Fruit fly (Drosophila melanogaster) whole organism, embryonic: Measurements from ENCODE around the gene CG10226.

ENCODE experiments used
- Adf1 ChIP-seq: fragments of 200-800 bp; sonication (Bioruptor generic); IDR thresholded peaks from 2 replicates; pipeline ENCODE4 v1.3.6; 2022; ENCODE audit warnings: missing biosample characterization, missing genetic modification characterization
- Asciz ChIP-seq: fragments of 200-800 bp; sonication (Bioruptor generic); optimal IDR thresholded peaks from 2 replicates; lab custom pipeline; 2017; ENCODE audit warnings: missing biosample characterization, mild to moderate bottlenecking, missing genetic modification characterization, missing genetic modification reagents
- Atf3 ChIP-seq: fragments of 200-800 bp; sonication (Bioruptor generic); optimal IDR thresholded peaks from 3 replicates; lab custom pipeline; 2016; ENCODE audit warnings: missing biosample characterization, missing genetic modification characterization
- Atf6 ChIP-seq: fragments of 200-800 bp; sonication (Bioruptor generic); IDR thresholded peaks from 2 replicates; pipeline ENCODE4 v1.3.6; 2022; ENCODE audit warnings: missing biosample characterization, missing genetic modification characterization
- B-H2 ChIP-seq: fragments of 200-800 bp; sonication (Bioruptor generic); optimal IDR thresholded peaks from 2 replicates; lab custom pipeline; 2018; ENCODE audit warnings: missing biosample characterization, mild to moderate bottlenecking, missing genetic modification characterization
- CG10274 ChIP-seq: fragments of 200-800 bp; sonication (Bioruptor generic); optimal IDR thresholded peaks from 3 replicates; lab custom pipeline; 2017; ENCODE audit warnings: missing biosample characterization, mild to moderate bottlenecking, missing genetic modification characterization
- CG11398 ChIP-seq: fragments of 200-800 bp; sonication (Bioruptor generic); optimal IDR thresholded peaks from 2 replicates; lab custom pipeline; 2016; ENCODE audit warnings: missing biosample characterization, missing genetic modification characterization
- CG11560 ChIP-seq: fragments of 200-800 bp; sonication (Bioruptor generic); IDR thresholded peaks from 3 replicates; pipeline ENCODE4 v1.3.6; 2022; ENCODE audit warnings: missing biosample characterization, missing genetic modification characterization
- CG1233 ChIP-seq: fragments of 200-800 bp; sonication (Bioruptor generic); optimal IDR thresholded peaks from 4 replicates; lab custom pipeline; 2018; ENCODE audit warnings: missing biosample characterization, mild to moderate bottlenecking, missing genetic modification characterization
- CG12659 ChIP-seq: fragments of 200-800 bp; sonication (Bioruptor generic); optimal IDR thresholded peaks from 3 replicates; lab custom pipeline; 2017; ENCODE audit warnings: mild to moderate bottlenecking, missing biosample characterization, missing genetic modification reagents, missing genetic modification characterization
- CG1529 ChIP-seq: fragments of 200-800 bp; sonication (Bioruptor generic); optimal IDR thresholded peaks from 3 replicates; lab custom pipeline; 2018; ENCODE audit warnings: missing biosample characterization, missing genetic modification characterization
- CG16779 ChIP-seq: fragments of 200-800 bp; sonication (Bioruptor generic); IDR thresholded peaks from 2 replicates; pipeline ENCODE4 v1.3.6; 2022; ENCODE audit warnings: missing biosample characterization, missing genetic modification characterization
- CG16815 ChIP-seq: fragments of 200-800 bp; sonication (Bioruptor generic); optimal IDR thresholded peaks from 3 replicates; lab custom pipeline; 2017; ENCODE audit warnings: missing biosample characterization, mild to moderate bottlenecking, missing genetic modification characterization
- CG17361 ChIP-seq: fragments of 200-800 bp; sonication (Bioruptor generic); IDR thresholded peaks from 3 replicates; pipeline ENCODE4 v1.3.6; 2022; ENCODE audit warnings: missing biosample characterization, missing genetic modification characterization
- CG17568 ChIP-seq: fragments of 200-800 bp; sonication (Bioruptor generic); optimal IDR thresholded peaks from 2 replicates; lab custom pipeline; 2018; ENCODE audit warnings: missing biosample characterization, mild to moderate bottlenecking, missing genetic modification characterization, moderate library complexity
- CG18011 ChIP-seq: fragments of 200-800 bp; sonication (Bioruptor generic); optimal IDR thresholded peaks from 2 replicates; lab custom pipeline; 2017; ENCODE audit warnings: missing biosample characterization, missing genetic modification characterization, mild to moderate bottlenecking, moderate library complexity, missing genotype
- CG2712 ChIP-seq: fragments of 200-800 bp; optimal IDR thresholded peaks from 3 replicates; lab custom pipeline; 2019; ENCODE audit warnings: missing biosample characterization, mild to moderate bottlenecking, missing genetic modification characterization, moderate library complexity
- CG34376 ChIP-seq: fragments of 200-800 bp; sonication (Bioruptor generic); optimal IDR thresholded peaks from 2 replicates; lab custom pipeline; 2018; ENCODE audit warnings: missing biosample characterization, mild to moderate bottlenecking, missing genetic modification characterization
- CG4282 ChIP-seq: fragments of 200-800 bp; sonication (Bioruptor generic); optimal IDR thresholded peaks from 2 replicates; lab custom pipeline; 2016; ENCODE audit warnings: missing biosample characterization, missing genetic modification characterization
- CG4617 ChIP-seq: fragments of 200-800 bp; sonication (Bioruptor generic); optimal IDR thresholded peaks from 3 replicates; lab custom pipeline; 2016; ENCODE audit warnings: missing biosample characterization, missing genetic modification characterization, borderline replicate concordance
- CG4730 ChIP-seq: fragments of 200-800 bp; sonication (Bioruptor generic); IDR thresholded peaks from 2 replicates; pipeline ENCODE4 v1.3.6; 2022; ENCODE audit warnings: missing biosample characterization, missing genetic modification characterization
- CG6272 ChIP-seq: fragments of 200-800 bp; sonication (Bioruptor generic); IDR thresholded peaks from 2 replicates; pipeline ENCODE4 v1.3.6; 2022; ENCODE audit warnings: missing biosample characterization, missing genetic modification characterization
- CG6654 ChIP-seq: fragments of 200-800 bp; sonication (Bioruptor generic); optimal IDR thresholded peaks from 2 replicates; lab custom pipeline; 2017; ENCODE audit warnings: missing biosample characterization, mild to moderate bottlenecking, missing genetic modification characterization
- CG7271 ChIP-seq: fragments of 200-800 bp; sonication (Bioruptor generic); optimal IDR thresholded peaks from 2 replicates; lab custom pipeline; 2018; ENCODE audit warnings: missing biosample characterization, mild to moderate bottlenecking, missing genetic modification characterization, moderate library complexity
- CG8290 ChIP-seq, 3 experiments: fragments of 200-800 bp; sonication (Bioruptor generic); optimal IDR thresholded peaks; 2 replicates each; lab custom pipeline; 2016 to 2019; ENCODE audit warnings: missing biosample characterization in 3 of 3, missing genetic modification characterization in 3 of 3, mild to moderate bottlenecking in 2 of 3, moderate library complexity in 1 of 3
- CG8765 ChIP-seq: fragments of 200-800 bp; sonication (Bioruptor generic); IDR thresholded peaks from 2 replicates; pipeline ENCODE4 v1.3.6; 2022; ENCODE audit warnings: missing biosample characterization, missing genetic modification characterization
- D19A ChIP-seq: fragments of 200-800 bp; optimal IDR thresholded peaks from 3 replicates; lab custom pipeline; 2019; ENCODE audit warnings: missing biosample characterization, mild to moderate bottlenecking, missing genetic modification characterization, moderate library complexity
- Dp ChIP-seq: fragments of 200-800 bp; sonication (Bioruptor generic); optimal IDR thresholded peaks from 2 replicates; lab custom pipeline; 2018; ENCODE audit warnings: missing biosample characterization, mild to moderate bottlenecking, missing genetic modification characterization, moderate library complexity
- GATAe ChIP-seq: fragments of 200-800 bp; sonication (Bioruptor generic); conservative IDR thresholded peaks from 2 replicates; pipeline ENCODE4 v1.3.6; 2022; ENCODE audit warnings: missing biosample characterization, missing genetic modification characterization
- Hr78 ChIP-seq, 2 experiments: fragments of 200-800 bp in 1 of 2; fragments of >200 bp in 1 of 2; sonication (Bioruptor generic) in 1 of 2; optimal IDR thresholded peaks; 2 replicates each; lab custom pipeline; 2017 to 2019; ENCODE audit warnings: missing biosample characterization in 2 of 2, missing genetic modification characterization in 2 of 2, mild to moderate bottlenecking in 1 of 2, moderate library complexity in 1 of 2
- Med ChIP-seq: fragments of 200-800 bp; sonication (Bioruptor generic); peaks from one replicate; lab custom pipeline; 2016; ENCODE audit warnings: missing biosample characterization, missing genetic modification characterization, mild to moderate bottlenecking, inconsistent platforms, moderate library complexity
- Myb ChIP-seq: fragments of 200-800 bp; sonication (Bioruptor generic); optimal IDR thresholded peaks from 2 replicates; lab custom pipeline; 2016; ENCODE audit warnings: missing biosample characterization, missing genetic modification characterization
- NFAT ChIP-seq: fragments of 200-800 bp; sonication (Bioruptor generic); IDR thresholded peaks from 2 replicates; pipeline ENCODE4 v1.3.6; 2022; ENCODE audit warnings: missing biosample characterization, missing genetic modification characterization
- Sox102F ChIP-seq: fragments of 200-800 bp; sonication (Bioruptor generic); optimal IDR thresholded peaks from 2 replicates; lab custom pipeline; 2018; ENCODE audit warnings: missing biosample characterization, mild to moderate bottlenecking, missing genetic modification characterization, moderate library complexity
- Trl ChIP-seq, 3 experiments: fragments of >200 bp in 2 of 3; fragments of 200-800 bp in 1 of 3; sonication (Bioruptor generic) in 1 of 3; optimal IDR thresholded peaks; 2 replicates in 1 of 3; 3 replicates in 2 of 3; lab custom pipeline; 2016 to 2017; ENCODE audit warnings: missing biosample characterization in 1 of 3, missing genetic modification characterization in 1 of 3
- ash1 ChIP-seq: fragments of 200-800 bp; sonication (Bioruptor generic); optimal IDR thresholded peaks from 2 replicates; lab custom pipeline; 2018; ENCODE audit warnings: missing biosample characterization, mild to moderate bottlenecking, missing genetic modification characterization
- eve ChIP-seq, 2 experiments: fragments of >200 bp; optimal IDR thresholded peaks; 2 replicates each; lab custom pipeline; 2017; ENCODE audit warnings: missing biosample characterization in 2 of 2, missing genetic modification characterization in 2 of 2
- eyg ChIP-seq: fragments of 200-800 bp; sonication (Bioruptor generic); optimal IDR thresholded peaks from 3 replicates; lab custom pipeline; 2016; ENCODE audit warnings: missing biosample characterization, missing genetic modification characterization
- gcm ChIP-seq: fragments of 200-800 bp; sonication (Bioruptor generic); optimal IDR thresholded peaks from 2 replicates; lab custom pipeline; 2019; ENCODE audit warnings: missing biosample characterization, mild to moderate bottlenecking, missing genetic modification characterization, moderate library complexity
- gsb ChIP-seq: fragments of 200-800 bp; sonication (Bioruptor generic); IDR thresholded peaks from 2 replicates; pipeline ENCODE4 v1.3.6; 2022; ENCODE audit warnings: missing biosample characterization, missing genetic modification characterization
- klu ChIP-seq: fragments of 200-800 bp; sonication (Bioruptor generic); IDR thresholded peaks from 2 replicates; pipeline ENCODE4 v1.3.6; 2022; ENCODE audit warnings: missing biosample characterization, missing genetic modification characterization
- knrl ChIP-seq: fragments of 200-800 bp; sonication (Bioruptor generic); IDR thresholded peaks from 3 replicates; pipeline ENCODE4 v1.3.6; 2022; ENCODE audit warnings: missing biosample characterization, missing genetic modification characterization; ENCODE audit not compliant: partially characterized antibody
- lilli ChIP-seq: fragments of 200-800 bp; sonication (Bioruptor generic); optimal IDR thresholded peaks from 3 replicates; lab custom pipeline; 2016; ENCODE audit warnings: missing biosample characterization, missing genetic modification characterization
- phol ChIP-seq: fragments of 200-800 bp; sonication (Bioruptor generic); optimal IDR thresholded peaks from 3 replicates; lab custom pipeline; 2018; ENCODE audit warnings: missing biosample characterization, mild to moderate bottlenecking, missing genetic modification characterization, moderate library complexity
- ro ChIP-seq: fragments of 200-800 bp; sonication (Bioruptor generic); IDR thresholded peaks from 2 replicates; pipeline ENCODE4 v1.3.6; 2022; ENCODE audit warnings: missing biosample characterization, missing genetic modification characterization
- row ChIP-seq: fragments of 200-800 bp; sonication (Bioruptor generic); IDR thresholded peaks from 3 replicates; pipeline ENCODE4 v1.3.6; 2022; ENCODE audit warnings: missing biosample characterization, missing genetic modification characterization
- sens ChIP-seq: fragments of 200-800 bp; sonication (Bioruptor generic); peaks from one replicate; lab custom pipeline; 2016; ENCODE audit warnings: missing biosample characterization, missing genetic modification characterization
- sqz ChIP-seq: fragments of 200-800 bp; sonication (Bioruptor generic); optimal IDR thresholded peaks from 3 replicates; lab custom pipeline; 2018; ENCODE audit warnings: missing biosample characterization, mild to moderate bottlenecking, missing genetic modification characterization
- tio ChIP-seq: fragments of 200-800 bp; sonication (Bioruptor generic); optimal IDR thresholded peaks from 2 replicates; lab custom pipeline; 2017; ENCODE audit warnings: missing biosample characterization, missing genetic modification characterization, inconsistent platforms
- wdn ChIP-seq: fragments of 200-800 bp; sonication (Bioruptor generic); IDR thresholded peaks from 2 replicates; pipeline ENCODE4 v1.3.6; 2022; ENCODE audit warnings: missing biosample characterization, missing genetic modification characterization
- zen2 ChIP-seq: fragments of 200-800 bp; sonication (Bioruptor generic); IDR thresholded peaks from 3 replicates; pipeline ENCODE4 v1.3.6; 2022; ENCODE audit warnings: missing biosample characterization, missing genetic modification characterization; ENCODE audit not compliant: partially characterized antibody

Gene CG10226

DNA sequence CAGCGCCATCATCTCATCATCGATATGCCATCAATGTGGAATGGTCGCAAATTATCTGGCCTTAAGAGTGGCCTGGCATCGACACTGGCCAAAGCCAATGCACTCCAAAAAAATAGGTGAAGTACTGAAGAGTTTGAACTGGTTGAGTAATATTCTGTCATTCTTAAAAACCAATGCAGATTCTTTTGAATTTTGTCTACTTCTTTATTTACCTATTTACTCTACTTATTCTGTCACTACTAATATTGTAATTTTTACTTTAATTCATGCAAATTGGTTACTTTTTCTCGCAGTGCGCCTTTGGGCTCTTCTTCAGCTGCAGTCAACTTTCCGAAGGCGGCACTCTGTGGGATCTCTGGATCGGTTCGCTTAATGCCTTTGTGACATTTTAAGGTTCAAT lies 29.1 kb upstream of the CG10226 start (continued):
- TF ChIP-seq CG8765 (no peak), B-H2 (GFP tag; lab: Kevin White, UChicago) (no peak), CG12659 (GFP tag; lab: Kevin White, UChicago) (no peak), zen2 (GFP tag; lab: Robert Waterston, UW) (no peak), Atf3 (no peak), GATAe (GFP tag; lab: Robert Waterston, UW) (no peak), sens (peak; percentile 57), CG4282 (GFP tag; lab: Kevin White, UChicago) (no peak), CG2712 (tag; lab: Kevin White, UChicago) (no peak), knrl (GFP tag; lab: Robert Waterston, UW) (no peak), CG34376 (GFP tag; lab: Kevin White, UChicago) (no peak), eve (GFP tag; optimal IDR thresholded peaks at IDR 0.05; lab: Kevin White, UChicago) (no peak), gsb (no peak), CG6654 (GFP tag; lab: Kevin White, UChicago) (no peak), CG11398 (GFP tag; lab: Kevin White, UChicago) (no peak), Myb (no peak), NFAT (GFP tag; lab: Robert Waterston, UW) (no peak), CG4617 (GFP tag; lab: Kevin White, UChicago) (no peak), Med (no peak), CG18011 (GFP tag; lab: Kevin White, UChicago) (no peak), CG8290 (GFP tag; optimal IDR thresholded peaks at IDR 0.05; lab: Kevin White, UChicago) (no peak), CG8290 (tag; optimal IDR thresholded peaks at IDR 0.05; lab: Kevin White, UChicago) (no peak), Sox102F (GFP tag; lab: Kevin White, UChicago) (peak; percentile 40), ro (GFP tag; lab: Robert Waterston, UW) (no peak), eyg (no peak), CG16779 (GFP tag; lab: Robert Waterston, UW) (no peak), CG1233 (GFP tag; lab: Kevin White, UChicago) (no peak), Hr78 (GFP tag; optimal IDR thresholded peaks at IDR 0.05; lab: Kevin White, UChicago) (no peak), klu (GFP tag; lab: Robert Waterston, UW) (no peak), wdn (GFP tag; lab: Robert Waterston, UW) (no peak), lilli (GFP tag; lab: Kevin White, UChicago) (no peak), CG11560 (tag; lab: Robert Waterston, UW) (no peak), ash1 (no peak), CG7271 (tag; lab: Kevin White, UChicago) (no peak), row (GFP tag; lab: Robert Waterston, UW) (peak; percentile 11; the same call in 1 of the 3 replicates), CG1529 (GFP tag; lab: Kevin White, UChicago) (no peak), D19A (no peak), CG6272 (GFP tag; lab: Robert Waterston, UW) (no peak), CG16815 (GFP tag; lab: Kevin White, UChicago) (no peak), Adf1 (GFP tag; lab: Robert Waterston, UW) (no peak), Asciz (GFP tag; lab: Kevin White, UChicago) (no peak), CG17361 (GFP tag; lab: Robert Waterston, UW) (0 out of 3 replicates have a peak, but pooled peaks have one; percentile 10), gcm (no peak), Dp (GFP tag; lab: Kevin White, UChicago) (no peak), Trl (optimal IDR thresholded peaks at IDR 0.05; lab: Kevin White, UChicago) (no peak), Trl (GFP tag; optimal IDR thresholded peaks at IDR 0.05; lab: Kevin White, UChicago) (no peak), phol (tag; lab: Kevin White, UChicago) (peak; percentile 10), CG17568 (no peak), tio (GFP tag; lab: Kevin White, UChicago) (no peak), CG4730 (no peak), sqz (no peak), Atf6 (no peak), CG10274 (GFP tag; lab: Kevin White, UChicago) (no peak)
